Worm (Caenorhabditis elegans) whole organism, mixed stage, embryonic: Measurements from ENCODE around the gene C18F10.7.

ENCODE experiments used
- ceh-39 ChIP-seq: fragments of 150-350 bp; optimal IDR thresholded peaks from 2 replicates; lab custom pipeline; 2014; ENCODE audit warnings: missing biosample characterization, missing genetic modification characterization
- ces-1 ChIP-seq: fragments of 150-350 bp; optimal IDR thresholded peaks from 2 replicates; lab custom pipeline; 2014; ENCODE audit warnings: missing biosample characterization, missing genetic modification reagents, missing genetic modification characterization
- snpc-4 ChIP-seq: fragments of 150-350 bp; optimal IDR thresholded peaks from 2 replicates; lab custom pipeline; 2014; ENCODE audit warnings: missing biosample characterization, missing genetic modification characterization
- ztf-11 ChIP-seq: fragments of 150-350 bp; optimal IDR thresholded peaks from 2 replicates; lab custom pipeline; 2014; ENCODE audit warnings: missing biosample characterization, missing genetic modification characterization

ce11 chrIII:6256675-6257074 lies 21.5 kb downstream of the C18F10.7 start, which contains the start of gene srg-9:
- TF ChIP-seq ztf-11 (tag; lab: Kevin White, UChicago) (no peak), ceh-39 (tag; lab: Kevin White, UChicago) (no peak), snpc-4 (tag; lab: Kevin White, UChicago) (no peak), ces-1 (GFP tag; lab: Kevin White, UChicago) (no peak)
